Fruit fly (Drosophila melanogaster): ENCODE results near the gene CrzR.

dm6 chr3L:12392758-12393157, 41.4 kb upstream of the CrzR start:
- TF ChIP-seq CG8319 (GFP tag; optimal IDR thresholded peaks at IDR 0.05) (no peak), dac (GFP tag; optimal IDR thresholded peaks at IDR 0.05) (no peak), Ets21C (GFP tag; optimal IDR thresholded peaks at IDR 0.05) (no peak), cyc (GFP tag; optimal IDR thresholded peaks at IDR 0.05) (no peak), Gug (GFP tag; IDR thresholded peaks at IDR 0.05) (no peak), CG16779 (tag; optimal IDR thresholded peaks at IDR 0.05) (no peak), OdsH (GFP tag; optimal IDR thresholded peaks at IDR 0.05) (no peak), CG10631 (GFP tag; optimal IDR thresholded peaks at IDR 0.05) (no peak), Hr4 (GFP tag; optimal IDR thresholded peaks at IDR 0.05) (no peak)
